Worm (Caenorhabditis elegans): ENCODE data around the gene Y43F8B.2.

DNA sequence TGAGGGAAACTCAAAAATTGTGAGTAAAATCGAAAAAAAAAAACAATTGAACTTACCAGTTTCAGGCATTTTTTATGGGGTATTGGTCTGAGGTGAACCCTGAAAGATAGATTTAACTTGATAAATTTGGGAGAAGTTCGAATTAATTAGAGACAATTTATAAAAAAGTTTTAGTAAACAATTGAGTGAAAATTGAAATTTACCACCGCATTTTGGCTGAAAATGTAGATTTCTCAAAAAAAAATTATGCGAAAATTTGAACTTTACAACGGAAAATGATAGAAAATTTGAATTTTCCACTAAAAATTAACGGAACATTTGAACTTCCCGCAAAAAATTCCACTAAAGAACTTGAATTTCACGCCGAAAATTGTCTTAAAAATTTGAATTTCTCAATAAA is 13.2 kb upstream of the Y43F8B.2 start, which contains the start of gene Y43F8B.1:
- no peak for TF ChIP-seq klf-2 (GFP tag; conservative IDR thresholded peaks at IDR 0.05)
- TF ChIP-seq cog-1 (tag; optimal IDR thresholded peaks at IDR 0.05) = no peak
- TF ChIP-seq flt-1 (GFP tag; IDR thresholded peaks at IDR 0.05) = no peak
- no peak for TF ChIP-seq ref-1 (GFP tag; conservative IDR thresholded peaks at IDR 0.05)
- no peak for TF ChIP-seq T22C8.4 (GFP tag; IDR thresholded peaks at IDR 0.05)
- no peak for TF ChIP-seq ztf-23 (GFP tag; IDR thresholded peaks at IDR 0.05)
- TF ChIP-seq med-1 (GFP tag; optimal IDR thresholded peaks at IDR 0.05; ENCODE audit: insufficient read depth) = no peak
- TF ChIP-seq tab-1 (GFP tag; IDR thresholded peaks at IDR 0.05) = no peak
